Worm (Caenorhabditis elegans) whole organism, early embryonic: Measurements from ENCODE around the gene ZK892.5.

Source experiments
- aly-1 ChIP-seq: sonication (generic microtip); optimal IDR thresholded peaks from 2 replicates; lab custom pipeline; 2016; ENCODE audit warnings: missing genetic modification characterization, missing compliant biosample characterization
- ama-1 ChIP-seq: fragments of 150-350 bp; optimal IDR thresholded peaks from 2 replicates; lab custom pipeline; 2014
- ceh-13 ChIP-seq: fragments of 200-800 bp; sonication (Bioruptor generic); optimal IDR thresholded peaks from 2 replicates; lab custom pipeline; 2018; ENCODE audit warnings: mild to moderate bottlenecking, missing genetic modification characterization, missing compliant biosample characterization
- flt-1 ChIP-seq: fragments of 200-800 bp; sonication (Bioruptor generic); IDR thresholded peaks from 2 replicates; pipeline ENCODE4 v1.3.6; 2022; ENCODE audit warnings: missing genetic modification characterization, missing compliant biosample characterization
- hmbx-1 ChIP-seq: sonication (generic microtip); optimal IDR thresholded peaks from 2 replicates; lab custom pipeline; 2016; ENCODE audit warnings: mild to moderate bottlenecking, missing genetic modification characterization, missing compliant biosample characterization
- hmg-4 ChIP-seq: fragments of 200-800 bp; sonication (Bioruptor generic); optimal IDR thresholded peaks from 2 replicates; lab custom pipeline; 2018; ENCODE audit warnings: mild to moderate bottlenecking, missing genetic modification characterization, missing compliant biosample characterization

- TF ChIP-seq flt-1 (no peak), ceh-13 (no peak), ama-1 (no peak), aly-1 (tag; lab: Kevin White, UChicago) (no peak), hmbx-1 (tag; lab: Kevin White, UChicago) (no peak), hmg-4 (GFP tag; lab: Kevin White, UChicago) (no peak)
These were observed 21.9 kb downstream of the ZK892.5 start, which contains the start of gene ttc-36 for ce11 chrII:10029890-10030289.
